Fruit fly (Drosophila melanogaster) whole organism, prepupa: Measurements from ENCODE around the gene cact.

ENCODE experiments used
- CG10631 ChIP-seq: fragments of 200-800 bp; sonication (Bioruptor generic); optimal IDR thresholded peaks from 2 replicates; lab custom pipeline; 2016; ENCODE audit warnings: missing biosample characterization, missing genetic modification characterization
- CG11902 ChIP-seq: fragments of 200-800 bp; sonication (Bioruptor generic); optimal IDR thresholded peaks from 3 replicates; lab custom pipeline; 2016; ENCODE audit warnings: missing biosample characterization, missing genetic modification characterization
- CG15336 ChIP-seq: fragments of 200-800 bp; sonication (Bioruptor generic); IDR thresholded peaks from 2 replicates; pipeline ENCODE4 v1.3.6; 2022; ENCODE audit warnings: missing biosample characterization, missing genetic modification characterization
- CG3032 ChIP-seq: fragments of 200-800 bp; optimal IDR thresholded peaks from 2 replicates; lab custom pipeline; 2019; ENCODE audit warnings: missing biosample characterization, mild to moderate bottlenecking, missing genetic modification characterization, moderate library complexity
- CG31627 ChIP-seq: fragments of 200-800 bp; sonication (Bioruptor generic); optimal IDR thresholded peaks from 3 replicates; lab custom pipeline; 2016; ENCODE audit warnings: missing biosample characterization, missing genetic modification characterization
- CG32006 ChIP-seq: fragments of 200-800 bp; sonication (Bioruptor generic); optimal IDR thresholded peaks from 3 replicates; lab custom pipeline; 2017; ENCODE audit warnings: missing biosample characterization, mild to moderate bottlenecking, missing genetic modification characterization
- CG6276 ChIP-seq: fragments of 200-800 bp; sonication (Bioruptor generic); optimal IDR thresholded peaks from 2 replicates; lab custom pipeline; 2017; ENCODE audit warnings: missing biosample characterization, mild to moderate bottlenecking, missing genetic modification characterization
- CG6792 ChIP-seq: fragments of 200-800 bp; sonication (Bioruptor generic); optimal IDR thresholded peaks from 3 replicates; lab custom pipeline; 2016; ENCODE audit warnings: missing biosample characterization, missing genetic modification characterization
- CG6854 ChIP-seq: fragments of 200-800 bp; sonication (Bioruptor generic); optimal IDR thresholded peaks from 2 replicates; lab custom pipeline; 2017; ENCODE audit warnings: missing biosample characterization, mild to moderate bottlenecking, missing genetic modification characterization
- CG7368 ChIP-seq: fragments of 200-800 bp; sonication (Bioruptor generic); optimal IDR thresholded peaks from 3 replicates; lab custom pipeline; 2016; ENCODE audit warnings: missing biosample characterization, missing genetic modification characterization
- CG9139 ChIP-seq: fragments of 200-800 bp; sonication (Bioruptor generic); optimal IDR thresholded peaks from 3 replicates; lab custom pipeline; 2017; ENCODE audit warnings: missing biosample characterization, mild to moderate bottlenecking, missing genetic modification characterization
- Eip78C ChIP-seq: fragments of 200-800 bp; sonication (Bioruptor generic); peaks from one replicate; lab custom pipeline; 2016; ENCODE audit warnings: missing biosample characterization, missing genetic modification characterization
- Eip93F ChIP-seq: fragments of 200-800 bp; sonication (Bioruptor generic); optimal IDR thresholded peaks from 2 replicates; lab custom pipeline; 2016; ENCODE audit warnings: missing biosample characterization, mild to moderate bottlenecking, missing genetic modification characterization
- Ets21C ChIP-seq: fragments of 200-800 bp; sonication (Bioruptor generic); optimal IDR thresholded peaks from 3 replicates; lab custom pipeline; 2016; ENCODE audit warnings: missing biosample characterization, missing genetic modification characterization
- Ets96B ChIP-seq: fragments of 200-800 bp; optimal IDR thresholded peaks from 2 replicates; lab custom pipeline; 2019; ENCODE audit warnings: missing biosample characterization, mild to moderate bottlenecking, missing genetic modification characterization, moderate library complexity
- Gug ChIP-seq: fragments of 200-800 bp; sonication (Bioruptor generic); IDR thresholded peaks from 2 replicates; pipeline ENCODE4 v1.3.6; 2022; ENCODE audit warnings: missing biosample characterization, missing genetic modification characterization
- Hr38 ChIP-seq: sonication (Bioruptor generic); optimal IDR thresholded peaks from 2 replicates; lab custom pipeline; 2016; ENCODE audit warnings: missing biosample characterization, missing genetic modification characterization
- Hr4 ChIP-seq: fragments of 200-800 bp; sonication (Bioruptor generic); optimal IDR thresholded peaks from 3 replicates; lab custom pipeline; 2016; ENCODE audit warnings: missing biosample characterization, missing genetic modification characterization
- Lpt ChIP-seq: fragments of 200-800 bp; sonication (Bioruptor generic); optimal IDR thresholded peaks from 3 replicates; lab custom pipeline; 2016; ENCODE audit warnings: missing biosample characterization, missing genetic modification characterization
- OdsH ChIP-seq: fragments of 200-800 bp; sonication (Bioruptor generic); optimal IDR thresholded peaks from 3 replicates; lab custom pipeline; 2016; ENCODE audit warnings: missing biosample characterization, missing genetic modification characterization
- Smox ChIP-seq: fragments of 200-800 bp; sonication (Bioruptor generic); optimal IDR thresholded peaks from 3 replicates; lab custom pipeline; 2016; ENCODE audit warnings: missing biosample characterization, missing genetic modification characterization
- Sox102F ChIP-seq: fragments of 200-800 bp; sonication (Bioruptor generic); optimal IDR thresholded peaks from 2 replicates; lab custom pipeline; 2016; ENCODE audit warnings: missing biosample characterization, mild to moderate bottlenecking, missing genetic modification characterization
- Sox14 ChIP-seq: fragments of 200-800 bp; sonication (Bioruptor generic); optimal IDR thresholded peaks from 3 replicates; lab custom pipeline; 2016; ENCODE audit warnings: missing biosample characterization, missing genetic modification characterization
- achi ChIP-seq: fragments of 200-800 bp; sonication (Bioruptor generic); optimal IDR thresholded peaks from 3 replicates; lab custom pipeline; 2016; ENCODE audit warnings: missing biosample characterization, missing genetic modification characterization
- acj6 ChIP-seq: fragments of 200-800 bp; sonication (Bioruptor generic); optimal IDR thresholded peaks from 3 replicates; lab custom pipeline; 2016; ENCODE audit warnings: missing biosample characterization, missing genetic modification characterization
- cyc ChIP-seq: fragments of 200-800 bp; sonication (Bioruptor generic); optimal IDR thresholded peaks from 3 replicates; lab custom pipeline; 2016; ENCODE audit warnings: missing biosample characterization, missing genetic modification characterization
- esn ChIP-seq: fragments of 200-800 bp; sonication (Bioruptor generic); optimal IDR thresholded peaks from 2 replicates; lab custom pipeline; 2016; ENCODE audit warnings: missing biosample characterization, mild to moderate bottlenecking, missing genetic modification characterization, moderate library complexity
- fkh ChIP-seq: fragments of 200-800 bp; sonication (Bioruptor generic); optimal IDR thresholded peaks from 3 replicates; lab custom pipeline; 2017; ENCODE audit warnings: missing biosample characterization, mild to moderate bottlenecking, missing genetic modification characterization, moderate library complexity
- lz ChIP-seq: fragments of 200-800 bp; sonication (Bioruptor generic); optimal IDR thresholded peaks from 3 replicates; lab custom pipeline; 2016; ENCODE audit warnings: missing biosample characterization, missing genetic modification characterization
- net ChIP-seq: fragments of 200-800 bp; sonication (Bioruptor generic); optimal IDR thresholded peaks from 3 replicates; lab custom pipeline; 2016; ENCODE audit warnings: missing biosample characterization, missing genetic modification characterization
- pdm3 ChIP-seq: fragments of 200-800 bp; sonication (Bioruptor generic); optimal IDR thresholded peaks from 3 replicates; lab custom pipeline; 2016; ENCODE audit warnings: missing biosample characterization, missing genetic modification characterization
- ss ChIP-seq, 2 experiments: fragments of 200-800 bp; sonication (Bioruptor generic); optimal IDR thresholded peaks; 2 replicates in 1 of 2; 3 replicates in 1 of 2; lab custom pipeline; 2017 to 2018; ENCODE audit warnings: mild to moderate bottlenecking in 2 of 2, missing biosample characterization in 2 of 2, missing genetic modification characterization in 2 of 2, moderate library complexity in 1 of 2
- topi ChIP-seq: fragments of 200-800 bp; sonication (Bioruptor generic); optimal IDR thresholded peaks from 3 replicates; lab custom pipeline; 2016; ENCODE audit warnings: missing biosample characterization, missing genetic modification characterization
- vri ChIP-seq: fragments of 200-800 bp; sonication (Bioruptor generic); optimal IDR thresholded peaks from 3 replicates; lab custom pipeline; 2016; ENCODE audit warnings: missing biosample characterization, mild to moderate bottlenecking, missing genetic modification characterization

The cact gene

dm6 chr2L:16310648-16311047 is 15.4 kb downstream of the cact start, which contains the start of the genes cni and fzy:
Gene cni, minus strand, starts transcription at chr2L:16310726.
Gene fzy, plus strand, starts transcription at chr2L:16310956.
- TF ChIP-seq CG9139 (GFP tag; lab: Kevin White, UChicago) (no peak), pdm3 (no peak), CG10631 (GFP tag; lab: Kevin White, UChicago) (no peak), esn (peak; percentile 30), lz (peak; percentile 26), Eip93F (GFP tag; lab: Kevin White, UChicago) (peak; percentile 59), Sox14 (GFP tag; lab: Kevin White, UChicago) (peak; percentile 42), cyc (GFP tag; lab: Kevin White, UChicago) (peak; percentile 42), CG3032 (tag; lab: Kevin White, UChicago) (peak; percentile 23), CG31627 (GFP tag; lab: Kevin White, UChicago) (peak; percentile 23), CG6276 (GFP tag; lab: Kevin White, UChicago) (no peak), achi (peak; percentile 74)

- TF ChIP-seq CG15336 (GFP tag; lab: Robert Waterston, UW) (0 out of 2 replicates have a peak, but pooled peaks have one; percentile 30), net (GFP tag; lab: Kevin White, UChicago) (no peak), esn (peak; percentile 37), lz (no peak), OdsH (GFP tag; lab: Kevin White, UChicago) (no peak), CG6854 (GFP tag; lab: Kevin White, UChicago) (no peak), Lpt (GFP tag; lab: Kevin White, UChicago) (no peak), ss (GFP tag; optimal IDR thresholded peaks at IDR 0.05; lab: Kevin White, UChicago) (no peak), Sox14 (GFP tag; lab: Kevin White, UChicago) (peak; percentile 35), fkh (GFP tag; lab: Kevin White, UChicago) (peak; percentile 67), Eip78C (GFP tag; lab: Kevin White, UChicago) (no peak), acj6 (GFP tag; lab: Kevin White, UChicago) (no peak), CG31627 (GFP tag; lab: Kevin White, UChicago) (no peak), CG3032 (tag; lab: Kevin White, UChicago) (peak; percentile 60), CG10631 (GFP tag; lab: Kevin White, UChicago) (peak; percentile 62), Hr4 (GFP tag; lab: Kevin White, UChicago) (no peak), Ets96B (peak; percentile 40), Gug (GFP tag; lab: Robert Waterston, UW) (0 out of 2 replicates have a peak, but pooled peaks have one; percentile 21), Eip93F (GFP tag; lab: Kevin White, UChicago) (peak; percentile 69), CG7368 (GFP tag; lab: Kevin White, UChicago) (no peak), Sox102F (GFP tag; lab: Kevin White, UChicago) (no peak), CG32006 (no peak)
Observed at dm6 chr2L:16307026-16307703, 18.8 kb downstream of the cact start, which contains the start of the genes CG5861 and Syx5. Gene CG5861, minus strand, starts transcription at chr2L:16307298. Gene Syx5, plus strand, starts transcription at chr2L:16307346.

dm6 chr2L:16302773-16303279 is 23.2 kb downstream of the cact start, which contains the start of gene GMF:
Gene GMF, minus strand, starts transcription at chr2L:16302954.
- no peak for TF ChIP-seq Hr38 (GFP tag; lab: Kevin White, UChicago)
- TF ChIP-seq topi (GFP tag; lab: Kevin White, UChicago), result peak; percentile 37
- no peak for TF ChIP-seq achi
- no peak for TF ChIP-seq CG6792
- peak; percentile 61 for TF ChIP-seq Eip78C (GFP tag; lab: Kevin White, UChicago)
- TF ChIP-seq Hr4 (GFP tag; lab: Kevin White, UChicago), result no peak
- TF ChIP-seq CG15336 (GFP tag; lab: Robert Waterston, UW), result no peak
- TF ChIP-seq Eip93F (GFP tag; lab: Kevin White, UChicago), result no peak
- no peak for TF ChIP-seq Ets21C (GFP tag; lab: Kevin White, UChicago)
- TF ChIP-seq net (GFP tag; lab: Kevin White, UChicago), result no peak
- TF ChIP-seq esn, result peak; percentile 55
- peak; percentile 41 for TF ChIP-seq Sox14 (GFP tag; lab: Kevin White, UChicago)
- no peak for TF ChIP-seq Smox (GFP tag; lab: Kevin White, UChicago)
- peak; percentile 49 for TF ChIP-seq lz
- peak; percentile 38 for TF ChIP-seq fkh (GFP tag; lab: Kevin White, UChicago)
- no peak for TF ChIP-seq ss (GFP tag; optimal IDR thresholded peaks at IDR 0.05; lab: Kevin White, UChicago)
- TF ChIP-seq CG11902 (GFP tag; lab: Kevin White, UChicago), result no peak
- TF ChIP-seq Lpt (GFP tag; lab: Kevin White, UChicago), result no peak
- peak; percentile 38 for TF ChIP-seq CG10631 (GFP tag; lab: Kevin White, UChicago)
- no peak for TF ChIP-seq vri (GFP tag; lab: Kevin White, UChicago)
- TF ChIP-seq cyc (GFP tag; lab: Kevin White, UChicago), result peak; percentile 22
